Worm (Caenorhabditis elegans) whole organism, L4 larva: ENCODE results near the gene pqn-80.

Experiments
- F10B5.3 ChIP-seq: sonication (generic microtip); optimal IDR thresholded peaks from 2 replicates; lab custom pipeline; 2016; ENCODE audit warnings: mild to moderate bottlenecking, missing genetic modification characterization, missing compliant biosample characterization
- F44E2.7 ChIP-seq: fragments of 200-800 bp; sonication (Bioruptor generic); IDR thresholded peaks from 2 replicates; pipeline ENCODE4 v2.1.2; 2022; ENCODE audit warnings: missing genetic modification characterization, missing compliant biosample characterization
- R02D3.7 ChIP-seq: fragments of 150-350 bp; sonication (generic microtip); optimal IDR thresholded peaks from 3 replicates; lab custom pipeline; 2014; ENCODE audit warnings: missing biosample characterization, missing genetic modification characterization
- T20F7.1 ChIP-seq: fragments of 200-800 bp; sonication (Bioruptor generic); optimal IDR thresholded peaks from 2 replicates; lab custom pipeline; 2018; ENCODE audit warnings: mild to moderate bottlenecking, missing genetic modification characterization, missing compliant biosample characterization
- Y75B8A.6 ChIP-seq: fragments of 200-800 bp; sonication (Bioruptor generic); IDR thresholded peaks from 2 replicates; pipeline ENCODE4 v1.3.6; 2022; ENCODE audit warnings: missing genetic modification reagents, missing genetic modification characterization, missing compliant biosample characterization
- ZK337.2 ChIP-seq: fragments of 200-800 bp; sonication (Bioruptor generic); IDR thresholded peaks from 2 replicates; pipeline ENCODE4 v1.3.6; 2022; ENCODE audit warnings: missing genetic modification reagents, missing genetic modification characterization, missing compliant biosample characterization
- aha-1 ChIP-seq: fragments of 150-350 bp; peaks from one replicate; lab custom pipeline; 2014; ENCODE audit warnings: missing biosample characterization, missing genetic modification characterization
- ama-1 ChIP-seq: fragments of 150-350 bp; optimal IDR thresholded peaks from 2 replicates; lab custom pipeline; 2014; ENCODE audit warnings: inconsistent platforms, mixed read lengths
- attf-4 ChIP-seq: sonication (generic microtip); optimal IDR thresholded peaks from 3 replicates; lab custom pipeline; 2017; ENCODE audit warnings: missing biosample characterization, missing genetic modification characterization
- ceh-20 ChIP-seq: fragments of 200-800 bp; sonication (Bioruptor generic); IDR thresholded peaks from 2 replicates; pipeline ENCODE4 v1.3.6; 2022; ENCODE audit warnings: missing genetic modification reagents, missing genetic modification characterization, missing compliant biosample characterization
- ceh-28 ChIP-seq: fragments of 150-350 bp; optimal IDR thresholded peaks from 2 replicates; lab custom pipeline; 2014; ENCODE audit warnings: missing biosample characterization, missing genetic modification reagents, missing genetic modification characterization
- ceh-44 ChIP-seq: fragments of 200-800 bp; sonication (Bioruptor generic); IDR thresholded peaks from 2 replicates; pipeline ENCODE4 v1.3.6; 2022; ENCODE audit warnings: missing genetic modification reagents, missing genetic modification characterization, missing compliant biosample characterization
- ceh-62 ChIP-seq: sonication (generic microtip); optimal IDR thresholded peaks from 2 replicates; lab custom pipeline; 2017; ENCODE audit warnings: missing biosample characterization, missing genetic modification characterization
- ces-1 ChIP-seq: fragments of 150-350 bp; sonication (generic microtip); optimal IDR thresholded peaks from 4 replicates; lab custom pipeline; 2014; ENCODE audit warnings: missing biosample characterization, missing genetic modification reagents, missing genetic modification characterization
- ctbp-1 ChIP-seq: fragments of 200-800 bp; sonication (Bioruptor generic); IDR thresholded peaks from 2 replicates; pipeline ENCODE4 v1.3.6; 2022; ENCODE audit warnings: missing genetic modification reagents, missing genetic modification characterization, missing compliant biosample characterization
- daf-8 ChIP-seq: fragments of 200-800 bp; sonication (Bioruptor generic); IDR thresholded peaks from 2 replicates; pipeline ENCODE4 v1.3.6; 2022; ENCODE audit warnings: missing genetic modification characterization, missing compliant biosample characterization
- dmd-8 ChIP-seq: fragments of 200-800 bp; sonication (Bioruptor generic); IDR thresholded peaks from 2 replicates; pipeline ENCODE4 v1.3.6; 2022; ENCODE audit warnings: missing genetic modification characterization, missing compliant biosample characterization
- duxl-1 ChIP-seq: sonication (generic microtip); optimal IDR thresholded peaks from 2 replicates; lab custom pipeline; 2016; ENCODE audit warnings: mild to moderate bottlenecking, missing genetic modification characterization, moderate library complexity, missing compliant biosample characterization; ENCODE audit not compliant: poor library complexity
- egl-43 ChIP-seq: fragments of 200-800 bp; sonication (Bioruptor generic); IDR thresholded peaks from 2 replicates; pipeline ENCODE4 v1.3.6; 2022; ENCODE audit warnings: missing genetic modification reagents, missing genetic modification characterization, missing compliant biosample characterization
- fkh-10 ChIP-seq: fragments of 150-350 bp; optimal IDR thresholded peaks from 2 replicates; lab custom pipeline; 2014; ENCODE audit warnings: missing biosample characterization, missing genetic modification reagents, missing genetic modification characterization
- hlh-30 ChIP-seq: sonication (generic microtip); optimal IDR thresholded peaks from 2 replicates; lab custom pipeline; 2017; ENCODE audit warnings: antibody characterized with exemption, mild to moderate bottlenecking, missing genetic modification characterization, missing compliant biosample characterization; ENCODE audit not compliant: insufficient read depth
- jun-1 ChIP-seq: fragments of 150-350 bp; optimal IDR thresholded peaks from 2 replicates; lab custom pipeline; 2014; ENCODE audit warnings: missing biosample characterization, missing genetic modification reagents, missing genetic modification characterization
- lin-13 ChIP-seq: fragments of 150-350 bp; optimal IDR thresholded peaks from 2 replicates; lab custom pipeline; 2014; ENCODE audit warnings: missing biosample characterization, missing genetic modification reagents, missing genetic modification characterization
- lir-3 ChIP-seq: sonication (generic microtip); optimal IDR thresholded peaks from 2 replicates; lab custom pipeline; 2016; ENCODE audit warnings: mild to moderate bottlenecking, missing genetic modification characterization, missing compliant biosample characterization
- madf-5 ChIP-seq, 2 experiments: fragments of 200-800 bp; sonication (Bioruptor generic); IDR thresholded peaks; 2 replicates each; pipeline ENCODE4 v1.3.6; 2022; ENCODE audit warnings: missing compliant biosample characterization in 2 of 2, missing genetic modification characterization in 2 of 2
- madf-9 ChIP-seq: fragments of 200-800 bp; sonication (Bioruptor generic); conservative IDR thresholded peaks from 2 replicates; pipeline ENCODE4 v1.3.6; 2022; ENCODE audit warnings: missing genetic modification reagents, missing genetic modification characterization, missing compliant biosample characterization
- mdl-1 ChIP-seq, 2 experiments: fragments of 150-350 bp in 1 of 2; sonication (generic microtip) in 1 of 2; optimal IDR thresholded peaks; 2 replicates each; lab custom pipeline; 2014 to 2017; ENCODE audit warnings: missing biosample characterization in 2 of 2, missing genetic modification characterization in 2 of 2
- mdt-29 ChIP-seq: fragments of 200-800 bp; sonication (Bioruptor generic); IDR thresholded peaks from 2 replicates; pipeline ENCODE4 v1.3.6; 2022; ENCODE audit warnings: missing genetic modification reagents, missing genetic modification characterization, missing compliant biosample characterization
- nhr-237 ChIP-seq: sonication (generic microtip); optimal IDR thresholded peaks from 2 replicates; lab custom pipeline; 2017; ENCODE audit warnings: missing biosample characterization, missing genetic modification characterization
- nhr-25 ChIP-seq: sonication (generic microtip); optimal IDR thresholded peaks from 2 replicates; lab custom pipeline; 2017; ENCODE audit warnings: missing genetic modification characterization, mild to moderate bottlenecking, missing compliant biosample characterization, antibody characterized with exemption, moderate library complexity, borderline replicate concordance; ENCODE audit not compliant: insufficient read depth
- nhr-28 ChIP-seq: fragments of 150-350 bp; optimal IDR thresholded peaks from 2 replicates; lab custom pipeline; 2014; ENCODE audit warnings: missing biosample characterization, missing genetic modification characterization
- nhr-41 ChIP-seq: fragments of 200-800 bp; sonication (Bioruptor generic); IDR thresholded peaks from 2 replicates; pipeline ENCODE4 v1.3.6; 2022; ENCODE audit warnings: missing genetic modification reagents, missing genetic modification characterization, missing compliant biosample characterization
- php-3 ChIP-seq: fragments of 200-800 bp; sonication (Bioruptor generic); IDR thresholded peaks from 2 replicates; pipeline ENCODE4 v1.3.6; 2022; ENCODE audit warnings: missing genetic modification reagents, missing genetic modification characterization, missing compliant biosample characterization
- pqm-1 ChIP-seq: sonication (generic microtip); optimal IDR thresholded peaks from 2 replicates; lab custom pipeline; 2017; ENCODE audit warnings: missing biosample characterization, missing genetic modification characterization
- set-16 ChIP-seq: fragments of 200-800 bp; sonication (Bioruptor generic); IDR thresholded peaks from 2 replicates; pipeline ENCODE4 v1.3.6; 2022; ENCODE audit warnings: missing genetic modification reagents, missing genetic modification characterization, missing compliant biosample characterization
- snpc-4 ChIP-seq: fragments of 150-350 bp; optimal IDR thresholded peaks from 2 replicates; lab custom pipeline; 2014; ENCODE audit warnings: missing biosample characterization, missing genetic modification characterization
- tag-97 ChIP-seq: fragments of 200-800 bp; sonication (Bioruptor generic); IDR thresholded peaks from 2 replicates; pipeline ENCODE4 v1.3.6; 2022; ENCODE audit warnings: missing genetic modification characterization, missing compliant biosample characterization
- tra-1 ChIP-seq: fragments of 200-800 bp; sonication (Bioruptor generic); IDR thresholded peaks from 2 replicates; pipeline ENCODE4 v1.3.6; 2022; ENCODE audit warnings: missing genetic modification reagents, missing genetic modification characterization, missing compliant biosample characterization
- unc-62 ChIP-seq, 3 experiments: fragments of 150-350 bp in 1 of 3; sonication (generic microtip); optimal IDR thresholded peaks in 2 of 3; peaks in 1 of 3; 1 replicate in 1 of 3; 2 replicates in 2 of 3; lab custom pipeline; 2014 to 2017; ENCODE audit warnings: missing biosample characterization in 3 of 3, missing genetic modification characterization in 3 of 3, missing genetic modification reagents in 3 of 3, missing genotype in 1 of 3
- zip-2 ChIP-seq: fragments of 150-350 bp; optimal IDR thresholded peaks from 2 replicates; lab custom pipeline; 2014; ENCODE audit warnings: missing biosample characterization, missing genetic modification characterization
- ztf-7 ChIP-seq: fragments of 150-350 bp; optimal IDR thresholded peaks from 2 replicates; lab custom pipeline; 2014; ENCODE audit warnings: missing biosample characterization, missing genetic modification characterization

The pqn-80 gene

ce11 chrIII:12638592-12638991 lies 12.2 kb downstream of the pqn-80 start:
- TF ChIP-seq jun-1 (tag; lab: Kevin White, UChicago), result no peak
- TF ChIP-seq fkh-10 (GFP tag; lab: Kevin White, UChicago), result no peak
- no peak for TF ChIP-seq snpc-4 (tag; lab: Kevin White, UChicago)
- no peak for TF ChIP-seq nhr-237
- no peak for TF ChIP-seq R02D3.7

ce11 chrIII:12639214-12639613 lies 12.8 kb downstream of the pqn-80 start:
- TF ChIP-seq php-3, result no peak
- TF ChIP-seq unc-62 (GFP tag; optimal IDR thresholded peaks at IDR 0.05 in 1 of 2; lab: Kevin White, UChicago), result no peak
- TF ChIP-seq unc-62 (tag; optimal IDR thresholded peaks at IDR 0.05; lab: Kevin White, UChicago), result no peak
- TF ChIP-seq ZK337.2 (GFP tag; lab: Robert Waterston, UW), result no peak

ce11 chrIII:12640386-12641024 lies 14.1 kb downstream of the pqn-80 start:
- TF ChIP-seq Y75B8A.6 (GFP tag; lab: Robert Waterston, UW), result no peak
- TF ChIP-seq ztf-7 (tag; lab: Kevin White, UChicago), result no peak
- TF ChIP-seq T20F7.1 (GFP tag; lab: Kevin White, UChicago), result no peak
- no peak for TF ChIP-seq nhr-41
- TF ChIP-seq madf-9 (GFP tag; lab: Robert Waterston, UW), result no peak
- TF ChIP-seq nhr-237, result no peak
- no peak for TF ChIP-seq nhr-25 (tag; lab: Kevin White, UChicago)
- TF ChIP-seq duxl-1 (tag; lab: Kevin White, UChicago), result no peak
- TF ChIP-seq ama-1 (lab: Kevin White, UChicago), result no peak
- TF ChIP-seq tag-97, result no peak
- TF ChIP-seq F10B5.3, result no peak
- TF ChIP-seq tra-1 (GFP tag; lab: Robert Waterston, UW), result no peak
- no peak for TF ChIP-seq F44E2.7 (GFP tag; lab: Robert Waterston, UW)
- no peak for TF ChIP-seq nhr-28 (tag; lab: Kevin White, UChicago)
- TF ChIP-seq, all 104 proteins: peak for 0

ce11 chrIII:12642511-12643168 lies 16.3 kb downstream of the pqn-80 start:
- TF ChIP-seq ZK337.2 (GFP tag; lab: Robert Waterston, UW) (no peak), aha-1 (tag; lab: Kevin White, UChicago) (peak; percentile 71), snpc-4 (tag; lab: Kevin White, UChicago) (no peak)
- TF ChIP-seq, all 104 proteins: peak for 1

- TF ChIP-seq fkh-10 (GFP tag; lab: Kevin White, UChicago) (no peak), mdl-1 (tag; optimal IDR thresholded peaks at IDR 0.05; lab: Kevin White, UChicago) (no peak), set-16 (GFP tag; lab: Robert Waterston, UW) (no peak), aha-1 (tag; lab: Kevin White, UChicago) (peak; percentile 32)
Measured at ce11 chrIII:12644669-12645068, 18.3 kb downstream of the pqn-80 start.

ce11 chrIII:12651946-12652345 lies 25.6 kb downstream of the pqn-80 start:
- TF ChIP-seq dmd-8 (GFP tag; lab: Robert Waterston, UW) (no peak), madf-5 (GFP tag; IDR thresholded peaks at IDR 0.05; lab: Robert Waterston, UW) (no peak), ceh-28 (tag; lab: Kevin White, UChicago) (no peak), mdt-29 (no peak), pqm-1 (no peak), daf-8 (GFP tag; lab: Robert Waterston, UW) (no peak), ceh-20 (GFP tag; lab: Robert Waterston, UW) (no peak), egl-43 (GFP tag; lab: Robert Waterston, UW) (no peak), zip-2 (tag; lab: Kevin White, UChicago) (no peak), hlh-30 (tag; lab: Kevin White, UChicago) (no peak), ama-1 (lab: Kevin White, UChicago) (no peak), ceh-44 (GFP tag; lab: Robert Waterston, UW) (no peak), lir-3 (tag; lab: Kevin White, UChicago) (no peak), ceh-62 (no peak), attf-4 (tag; lab: Kevin White, UChicago) (no peak), lin-13 (GFP tag; lab: Kevin White, UChicago) (no peak), ces-1 (GFP tag; lab: Kevin White, UChicago) (no peak), aha-1 (tag; lab: Kevin White, UChicago) (no peak), ctbp-1 (GFP tag; lab: Robert Waterston, UW) (no peak)
